Worm (Caenorhabditis elegans) whole organism, L1 larva: ENCODE measurements around the gene gst-38.

Experiments used
- C16A3.4 ChIP-seq: fragments of 150-350 bp; optimal IDR thresholded peaks from 2 replicates; lab custom pipeline; 2014; ENCODE audit warnings: missing biosample characterization, missing genetic modification characterization
- F16B12.6 ChIP-seq: fragments of 150-350 bp; optimal IDR thresholded peaks from 2 replicates; lab custom pipeline; 2014; ENCODE audit warnings: missing biosample characterization, missing genetic modification characterization
- aha-1 ChIP-seq: fragments of 150-350 bp; optimal IDR thresholded peaks from 2 replicates; lab custom pipeline; 2014; ENCODE audit warnings: missing biosample characterization, missing genetic modification characterization
- alr-1 ChIP-seq: fragments of 200-800 bp; sonication (Bioruptor generic); optimal IDR thresholded peaks from 2 replicates; lab custom pipeline; 2018; ENCODE audit warnings: borderline replicate concordance, mild to moderate bottlenecking, missing genetic modification characterization, missing compliant biosample characterization
- blmp-1 ChIP-seq: fragments of 150-350 bp; optimal IDR thresholded peaks from 2 replicates; lab custom pipeline; 2014; ENCODE audit warnings: missing biosample characterization, missing genetic modification characterization
- ceh-82 ChIP-seq, 3 experiments: fragments of 150-350 bp in 1 of 3; sonication (generic microtip) in 2 of 3; optimal IDR thresholded peaks; 2 replicates each; lab custom pipeline; 2014 to 2017; ENCODE audit warnings: missing biosample characterization in 3 of 3, missing genetic modification characterization in 3 of 3
- dpl-1 ChIP-seq, 3 experiments: fragments of 150-350 bp in 2 of 3; sonication (generic microtip) in 1 of 3; optimal IDR thresholded peaks; 2 replicates each; lab custom pipeline; 2014 to 2017; ENCODE audit warnings: missing biosample characterization in 3 of 3, missing genetic modification characterization in 3 of 3, missing genetic modification reagents in 3 of 3
- ets-5 ChIP-seq: fragments of 200-800 bp; sonication (Bioruptor generic); IDR thresholded peaks from 2 replicates; pipeline ENCODE4 v1.3.6; 2022; ENCODE audit warnings: missing genetic modification characterization, missing compliant biosample characterization
- fkh-8 ChIP-seq: sonication (generic microtip); optimal IDR thresholded peaks from 2 replicates; lab custom pipeline; 2016; ENCODE audit warnings: mild to moderate bottlenecking, missing genetic modification characterization, missing compliant biosample characterization
- lin-14 ChIP-seq: fragments of 200-800 bp; sonication (Bioruptor generic); optimal IDR thresholded peaks from 2 replicates; lab custom pipeline; 2018; ENCODE audit warnings: mild to moderate bottlenecking, missing genetic modification characterization, moderate library complexity, missing compliant biosample characterization
- lin-39 ChIP-seq: fragments of 150-350 bp; optimal IDR thresholded peaks from 2 replicates; lab custom pipeline; 2014; ENCODE audit warnings: missing biosample characterization, missing genetic modification reagents, missing genetic modification characterization
- mab-9 ChIP-seq: fragments of 200-800 bp; sonication (Bioruptor generic); IDR thresholded peaks from 2 replicates; pipeline ENCODE4 v1.3.6; 2022; ENCODE audit warnings: missing genetic modification reagents, missing genetic modification characterization, missing compliant biosample characterization
- mep-1 ChIP-seq: fragments of 150-350 bp; optimal IDR thresholded peaks from 2 replicates; lab custom pipeline; 2014; ENCODE audit warnings: missing biosample characterization, missing genetic modification characterization
- nhr-19 ChIP-seq: fragments of 200-800 bp; sonication (Bioruptor generic); conservative IDR thresholded peaks from 2 replicates; pipeline ENCODE4 v1.3.6; 2022; ENCODE audit warnings: missing genetic modification characterization, missing compliant biosample characterization
- nhr-237 ChIP-seq: fragments of 150-350 bp; optimal IDR thresholded peaks from 2 replicates; lab custom pipeline; 2014; ENCODE audit warnings: missing biosample characterization, missing genetic modification characterization
- nhr-47 ChIP-seq: sonication (generic microtip); optimal IDR thresholded peaks from 2 replicates; lab custom pipeline; 2016; ENCODE audit warnings: mild to moderate bottlenecking, missing genetic modification characterization, moderate library complexity, missing compliant biosample characterization
- nhr-90 ChIP-seq: sonication (generic microtip); optimal IDR thresholded peaks from 2 replicates; lab custom pipeline; 2016; ENCODE audit warnings: mild to moderate bottlenecking, missing genetic modification characterization, missing compliant biosample characterization; ENCODE audit not compliant: poor library complexity
- pag-3 ChIP-seq: sonication (generic microtip); optimal IDR thresholded peaks from 2 replicates; lab custom pipeline; 2017; ENCODE audit warnings: missing genetic modification characterization, mild to moderate bottlenecking, missing compliant biosample characterization, antibody characterized with exemption, borderline replicate concordance; ENCODE audit not compliant: insufficient read depth
- pqm-1 ChIP-seq: sonication (generic microtip); optimal IDR thresholded peaks from 3 replicates; lab custom pipeline; 2017; ENCODE audit warnings: missing biosample characterization, missing genetic modification characterization
- snpc-4 ChIP-seq: fragments of 150-350 bp; optimal IDR thresholded peaks from 2 replicates; lab custom pipeline; 2014; ENCODE audit warnings: missing biosample characterization, missing genetic modification characterization
- snu-23 ChIP-seq: sonication (generic microtip); optimal IDR thresholded peaks from 2 replicates; lab custom pipeline; 2016; ENCODE audit warnings: missing genetic modification characterization, missing compliant biosample characterization
- sptf-1 ChIP-seq: fragments of 150-350 bp; optimal IDR thresholded peaks from 2 replicates; lab custom pipeline; 2014; ENCODE audit warnings: missing biosample characterization, missing genetic modification characterization
- swsn-7 ChIP-seq: sonication (generic microtip); optimal IDR thresholded peaks from 2 replicates; lab custom pipeline; 2016; ENCODE audit warnings: missing genetic modification characterization, missing compliant biosample characterization
- tlp-1 ChIP-seq: fragments of 150-350 bp; optimal IDR thresholded peaks from 2 replicates; lab custom pipeline; 2014; ENCODE audit warnings: missing biosample characterization, missing genetic modification characterization
- unc-130 ChIP-seq: fragments of 150-350 bp; optimal IDR thresholded peaks from 2 replicates; lab custom pipeline; 2017; ENCODE audit warnings: missing biosample characterization, missing genetic modification characterization, inconsistent platforms
- unc-30 ChIP-seq: sonication (generic microtip); optimal IDR thresholded peaks from 2 replicates; lab custom pipeline; 2017; ENCODE audit warnings: missing biosample characterization, missing genetic modification characterization
- unc-98 ChIP-seq: fragments of 200-800 bp; sonication (Bioruptor generic); IDR thresholded peaks from 2 replicates; pipeline ENCODE4 v1.3.6; 2022; ENCODE audit warnings: missing genetic modification characterization, missing compliant biosample characterization
- ztf-11 ChIP-seq, 2 experiments: sonication (generic microtip); optimal IDR thresholded peaks; 2 replicates each; lab custom pipeline; 2016 to 2017; ENCODE audit warnings: missing genetic modification characterization in 2 of 2, missing biosample characterization in 1 of 2, missing compliant biosample characterization in 1 of 2

The gst-38 gene

DNA sequence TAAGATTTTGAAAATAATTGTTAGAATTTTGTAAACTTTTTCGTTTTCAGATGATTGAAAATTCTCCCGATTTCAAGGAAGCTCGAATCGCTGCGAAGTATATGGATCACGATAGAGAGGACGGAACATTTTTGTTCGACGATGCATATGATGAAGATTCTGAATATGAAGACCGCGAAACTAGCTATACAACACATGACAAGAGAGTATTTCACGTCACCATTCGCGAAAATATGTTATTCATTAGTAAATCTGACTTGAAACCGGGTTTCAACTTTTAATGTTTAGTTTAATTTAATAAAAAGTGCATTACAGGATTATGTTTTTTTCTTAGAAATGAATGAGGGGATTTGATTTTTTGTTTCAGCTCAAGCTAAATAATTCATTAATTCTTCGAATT is 45.5 kb downstream of the gst-38 start, which contains the start of gene str-57:
str-57 (plus strand) TSS at position 301 of the 400 bp plus-strand sequence.
- peak; percentile 28 for TF ChIP-seq fkh-8 (tag; lab: Kevin White, UChicago)
- no peak for TF ChIP-seq unc-30 (tag; lab: Kevin White, UChicago)

- TF ChIP-seq dpl-1 (GFP tag; optimal IDR thresholded peaks at IDR 0.05; lab: Kevin White, UChicago) = no peak
- no peak for TF ChIP-seq ceh-82 (tag; optimal IDR thresholded peaks at IDR 0.05; lab: Kevin White, UChicago)
- TF ChIP-seq tlp-1 (tag; lab: Kevin White, UChicago) = no peak
- no peak for TF ChIP-seq snpc-4 (tag; lab: Kevin White, UChicago)
- TF ChIP-seq F16B12.6 = no peak
- no peak for TF ChIP-seq lin-14 (GFP tag; lab: Kevin White, UChicago)
- TF ChIP-seq lin-39 (tag; lab: Kevin White, UChicago) = no peak
Observed at ce11 chrV:15867373-15867772, 48.5 kb downstream of the gst-38 start, which contains the start of gene fbxa-197. Gene fbxa-197 (plus strand): TSS chrV:15867673.

ce11 chrV:15865839-15866238 is 50.0 kb downstream of the gst-38 start, which contains the start of gene srh-293:
Gene srh-293 (plus strand): TSS chrV:15866139.
- no peak for TF ChIP-seq nhr-237
- TF ChIP-seq nhr-90 (tag; lab: Kevin White, UChicago) = no peak
- TF ChIP-seq unc-98 (GFP tag; lab: Robert Waterston, UW) = no peak
- TF ChIP-seq unc-130 (tag; lab: Kevin White, UChicago) = no peak
- no peak for TF ChIP-seq nhr-19 (GFP tag; lab: Robert Waterston, UW)
- no peak for TF ChIP-seq blmp-1 (tag; lab: Kevin White, UChicago)
- TF ChIP-seq F16B12.6 = no peak
- TF ChIP-seq pag-3 (tag; lab: Kevin White, UChicago) = no peak
- no peak for TF ChIP-seq alr-1 (tag; lab: Kevin White, UChicago)
- no peak for TF ChIP-seq nhr-47
- TF ChIP-seq C16A3.4 (tag; lab: Kevin White, UChicago) = no peak
- TF ChIP-seq aha-1 = no peak
- TF ChIP-seq ztf-11 (tag; optimal IDR thresholded peaks at IDR 0.05; lab: Kevin White, UChicago) = no peak
- TF ChIP-seq ets-5 (GFP tag; lab: Robert Waterston, UW) = no peak
- TF ChIP-seq mab-9 (GFP tag; lab: Robert Waterston, UW) = no peak
- TF ChIP-seq mep-1 (tag; lab: Kevin White, UChicago) = no peak
- no peak for TF ChIP-seq swsn-7
- TF ChIP-seq pqm-1 (tag; lab: Kevin White, UChicago) = no peak
- TF ChIP-seq snu-23 (GFP tag; lab: Kevin White, UChicago) = no peak
- no peak for TF ChIP-seq sptf-1 (tag; lab: Kevin White, UChicago)
